Fruit fly (Drosophila melanogaster): ENCODE data around the gene CG32579.

Gene CG32579

DNA sequence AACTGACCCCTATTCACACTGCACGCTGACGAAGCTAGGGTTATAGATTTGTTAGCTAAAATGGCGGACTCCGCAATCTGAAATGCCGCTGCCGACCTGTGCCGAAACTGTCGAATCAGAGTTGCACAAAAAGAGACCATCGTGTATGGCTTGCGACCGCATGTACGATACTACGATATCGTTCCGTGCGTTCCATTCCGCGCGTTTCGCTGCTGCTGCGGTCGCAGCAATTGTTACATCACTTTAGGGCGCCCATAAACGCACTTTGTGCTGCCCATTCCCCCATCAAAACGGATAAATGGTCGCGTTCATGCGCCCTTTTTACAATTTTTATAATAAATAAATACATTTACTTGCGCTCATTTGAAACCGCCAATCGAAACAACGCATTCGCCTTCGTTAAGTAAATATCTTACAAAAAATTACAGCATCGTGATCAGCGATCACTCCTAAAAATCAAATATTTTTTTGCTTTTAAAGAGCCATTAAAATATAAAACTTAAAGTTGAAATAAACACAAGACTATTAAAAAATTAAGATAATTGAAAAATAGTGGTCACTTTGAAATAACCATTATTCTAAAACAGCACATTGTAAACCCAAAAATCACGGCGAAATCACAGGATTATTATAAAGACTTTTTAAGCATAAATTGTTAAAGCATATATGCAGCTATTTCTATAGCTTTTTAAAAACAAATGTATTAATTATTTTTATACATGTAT, 2.7 kb upstream of the CG32579 start, which contains the start of gene Cyp1 (continued):
- no peak for TF ChIP-seq CG6654 (GFP tag; optimal IDR thresholded peaks at IDR 0.05)
- TF ChIP-seq CG34224 (GFP tag; IDR thresholded peaks at IDR 0.05; ENCODE audit: partially characterized antibody), result peak; percentile 74
- no peak for TF ChIP-seq Hr39 (optimal IDR thresholded peaks at IDR 0.05)
- TF ChIP-seq Nf-YB (GFP tag; optimal IDR thresholded peaks at IDR 0.05), result no peak
- TF ChIP-seq lov (optimal IDR thresholded peaks at IDR 0.05), result no peak
- TF ChIP-seq lov (GFP tag; IDR thresholded peaks at IDR 0.05), result peak; percentile 58; the same call in 1 of the 3 replicates
- no peak for TF ChIP-seq ham (GFP tag; IDR thresholded peaks at IDR 0.05)
- peak; percentile 42; the same call in 1 of the 2 replicates for TF ChIP-seq rib (GFP tag; IDR thresholded peaks at IDR 0.05)
- peak; percentile 72; the same call in 2 of the 3 replicates for TF ChIP-seq CG7963 (GFP tag; IDR thresholded peaks at IDR 0.05; ENCODE audit: partially characterized antibody)
- no peak for TF ChIP-seq vfl (GFP tag; optimal IDR thresholded peaks at IDR 0.05)
- TF ChIP-seq CG17361 (GFP tag; IDR thresholded peaks at IDR 0.05), result peak; percentile 61
- TF ChIP-seq HmgD (GFP tag; optimal IDR thresholded peaks at IDR 0.05), result peak; percentile 4
- TF ChIP-seq croc (GFP tag; conservative IDR thresholded peaks at IDR 0.05), result no peak
- TF ChIP-seq CG30403 (GFP tag; optimal IDR thresholded peaks at IDR 0.05), result peak; percentile 15
- peak; percentile 46; the same call in 1 of the 2 replicates for TF ChIP-seq CG4360 (GFP tag; IDR thresholded peaks at IDR 0.05)
- TF ChIP-seq CG12155 (GFP tag; optimal IDR thresholded peaks at IDR 0.05), result no peak
- no peak for TF ChIP-seq CG4328 (GFP tag; optimal IDR thresholded peaks at IDR 0.05)
- no peak for TF ChIP-seq CG4854 (GFP tag; optimal IDR thresholded peaks at IDR 0.05)
- TF ChIP-seq Hr3 (GFP tag; optimal IDR thresholded peaks at IDR 0.05), result peak; percentile 5
- no peak; the same call in 2 of the 3 replicates for TF ChIP-seq Mrtf (GFP tag; IDR thresholded peaks at IDR 0.05)
- TF ChIP-seq lmd (GFP tag; IDR thresholded peaks at IDR 0.05), result peak; percentile 55
- peak; percentile 88 for TF ChIP-seq Med (GFP tag)
- TF ChIP-seq BtbVII (GFP tag; optimal IDR thresholded peaks at IDR 0.05), result no peak
- TF ChIP-seq ERR (GFP tag; optimal IDR thresholded peaks at IDR 0.05), result no peak
- TF ChIP-seq CG4730 (GFP tag; IDR thresholded peaks at IDR 0.05), result 0 out of 2 replicates have a peak, but pooled peaks have one; percentile 25
- no peak for TF ChIP-seq slou (GFP tag; optimal IDR thresholded peaks at IDR 0.05)
- TF ChIP-seq H2.0 (GFP tag; IDR thresholded peaks at IDR 0.05), result peak; percentile 36; the same call in 1 of the 2 replicates
- peak; percentile 21 for TF ChIP-seq caup (GFP tag; optimal IDR thresholded peaks at IDR 0.05; ENCODE audit: severe bottlenecking)
- peak; percentile 95 for TF ChIP-seq CG3995 (GFP tag; optimal IDR thresholded peaks at IDR 0.05)
- TF ChIP-seq seq (GFP tag; IDR thresholded peaks at IDR 0.05), result peak; percentile 63
- TF ChIP-seq CG10147 (GFP tag; optimal IDR thresholded peaks at IDR 0.05), result no peak
- TF ChIP-seq CG8359 (GFP tag; optimal IDR thresholded peaks at IDR 0.05; ENCODE audit: borderline replicate concordance), result no peak
- TF ChIP-seq psq (GFP tag; optimal IDR thresholded peaks at IDR 0.05), result no peak
- TF ChIP-seq Rfx (GFP tag; IDR thresholded peaks at IDR 0.05), result peak; percentile 74
- no peak for TF ChIP-seq nerfin-1 (tag; optimal IDR thresholded peaks at IDR 0.05)
- no peak for TF ChIP-seq kni (GFP tag; optimal IDR thresholded peaks at IDR 0.05)
- TF ChIP-seq zen (tag; optimal IDR thresholded peaks at IDR 0.05), result no peak
- TF ChIP-seq CG8089 (GFP tag; optimal IDR thresholded peaks at IDR 0.05), result no peak
- TF ChIP-seq Chrac-16 (GFP tag; optimal IDR thresholded peaks at IDR 0.05), result no peak
- peak; percentile 41 for TF ChIP-seq CG9797 (GFP tag; optimal IDR thresholded peaks at IDR 0.05)
- no peak for TF ChIP-seq pb (GFP tag; optimal IDR thresholded peaks at IDR 0.05)
- no peak; the same call in 1 of the 2 replicates for TF ChIP-seq esg (GFP tag; conservative IDR thresholded peaks at IDR 0.05)
- peak; percentile 19; the same call in 1 of the 2 replicates for TF ChIP-seq CG11696 (GFP tag; IDR thresholded peaks at IDR 0.05)
- no peak for TF ChIP-seq CHES-1-like (GFP tag; optimal IDR thresholded peaks at IDR 0.05)
- TF ChIP-seq ase (GFP tag; IDR thresholded peaks at IDR 0.05), result peak; percentile 37; the same call in 1 of the 3 replicates
- TF ChIP-seq NK7.1 (GFP tag; optimal IDR thresholded peaks at IDR 0.05), result no peak
- peak; percentile 48; the same call in 1 of the 2 replicates for TF ChIP-seq onecut (GFP tag; IDR thresholded peaks at IDR 0.05)
- peak; percentile 44 for TF ChIP-seq nmo (GFP tag; optimal IDR thresholded peaks at IDR 0.05)
- no peak for TF ChIP-seq Dad (GFP tag; optimal IDR thresholded peaks at IDR 0.05)
- no peak for TF ChIP-seq gem (tag; optimal IDR thresholded peaks at IDR 0.05)
